Fruit fly (Drosophila melanogaster): ENCODE results near the gene Snmp1.

DNA sequence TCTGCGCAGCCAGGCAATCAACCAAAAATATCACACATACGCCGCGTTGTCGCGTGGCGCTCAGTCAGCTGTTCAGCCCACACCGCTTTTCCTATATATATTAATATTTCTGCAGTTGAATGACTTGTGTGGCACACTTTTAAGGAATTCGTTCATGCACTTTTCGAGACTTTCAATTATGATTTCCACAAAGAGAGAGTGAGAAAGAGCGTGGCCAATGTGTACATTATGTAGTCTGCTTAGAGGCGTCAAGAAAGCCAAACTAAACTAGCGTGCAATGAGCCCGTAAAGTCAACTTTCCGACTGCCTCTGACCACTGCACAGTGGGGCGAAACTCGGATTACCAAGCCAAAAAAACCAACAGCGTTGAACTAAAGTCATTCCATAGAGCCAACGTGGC lies 13.9 kb downstream of the Snmp1 start:
- no peak for TF ChIP-seq foxo (GFP tag; optimal IDR thresholded peaks at IDR 0.05)
- TF ChIP-seq jim (GFP tag; optimal IDR thresholded peaks at IDR 0.05): no peak
- no peak for TF ChIP-seq Vsx2 (GFP tag; optimal IDR thresholded peaks at IDR 0.05; ENCODE audit: partially characterized antibody)
- TF ChIP-seq ey (GFP tag; optimal IDR thresholded peaks at IDR 0.05): no peak
- TF ChIP-seq Dif (GFP tag; optimal IDR thresholded peaks at IDR 0.05; ENCODE audit: partially characterized antibody): no peak
- TF ChIP-seq Myc (optimal IDR thresholded peaks at IDR 0.05): no peak
- no peak for TF ChIP-seq usp (GFP tag; optimal IDR thresholded peaks at IDR 0.05)
- TF ChIP-seq psq (GFP tag; optimal IDR thresholded peaks at IDR 0.05): no peak
- TF ChIP-seq Dfd (GFP tag; optimal IDR thresholded peaks at IDR 0.05): no peak
- TF ChIP-seq sv (GFP tag; optimal IDR thresholded peaks at IDR 0.05): no peak
